Fruit fly (Drosophila melanogaster) whole organism, adult: ENCODE results near the gene Shawn.

ENCODE experiments used
- CG11617 ChIP-seq: fragments of 200-800 bp; sonication (Bioruptor generic); optimal IDR thresholded peaks from 2 replicates; lab custom pipeline; 2017; ENCODE audit warnings: mild to moderate bottlenecking, missing biosample characterization, missing genetic modification reagents, missing genetic modification characterization
- CG12768 ChIP-seq: fragments of 200-800 bp; sonication (Bioruptor generic); optimal IDR thresholded peaks from 2 replicates; lab custom pipeline; 2017; ENCODE audit warnings: missing biosample characterization, missing genetic modification characterization, mild to moderate bottlenecking, moderate library complexity, missing genetic modification reagents
- CG14711 ChIP-seq: fragments of 200-800 bp; sonication (Bioruptor generic); optimal IDR thresholded peaks from 2 replicates; lab custom pipeline; 2018; ENCODE audit warnings: missing biosample characterization, mild to moderate bottlenecking, missing genetic modification characterization, moderate library complexity
- CG1620 ChIP-seq: fragments of 200-800 bp; sonication (Bioruptor generic); optimal IDR thresholded peaks from 2 replicates; lab custom pipeline; 2016; ENCODE audit warnings: missing biosample characterization, missing genetic modification characterization
- CG33017 ChIP-seq: fragments of 200-800 bp; sonication (Bioruptor generic); optimal IDR thresholded peaks from 2 replicates; lab custom pipeline; 2018; ENCODE audit warnings: missing biosample characterization, mild to moderate bottlenecking, missing genetic modification characterization, moderate library complexity
- CG5204 ChIP-seq: fragments of 200-800 bp; sonication (Bioruptor generic); optimal IDR thresholded peaks from 2 replicates; lab custom pipeline; 2016; ENCODE audit warnings: missing biosample characterization, missing genetic modification characterization
- Clk ChIP-seq: fragments of 200-800 bp; sonication (Bioruptor generic); optimal IDR thresholded peaks from 2 replicates; lab custom pipeline; 2017; ENCODE audit warnings: missing biosample characterization, missing genetic modification characterization
- Mnt ChIP-seq: fragments of 200-800 bp; sonication (Bioruptor generic); optimal IDR thresholded peaks from 2 replicates; lab custom pipeline; 2016; ENCODE audit warnings: missing biosample characterization, mild to moderate bottlenecking, missing genetic modification characterization
- bab1 ChIP-seq: fragments of 200-800 bp; sonication (Bioruptor generic); optimal IDR thresholded peaks from 3 replicates; lab custom pipeline; 2019; ENCODE audit warnings: missing biosample characterization, mild to moderate bottlenecking, missing genetic modification characterization, moderate library complexity
- cic ChIP-seq: fragments of 200-800 bp; sonication (Bioruptor generic); optimal IDR thresholded peaks from 2 replicates; lab custom pipeline; 2017; ENCODE audit warnings: missing biosample characterization, mild to moderate bottlenecking, missing genetic modification characterization, moderate library complexity
- pad ChIP-seq: fragments of 200-800 bp; sonication (Bioruptor generic); optimal IDR thresholded peaks from 3 replicates; lab custom pipeline; 2017; ENCODE audit warnings: missing biosample characterization, missing genetic modification characterization, mild to moderate bottlenecking, moderate library complexity, missing genetic modification reagents
- tj ChIP-seq: fragments of 200-800 bp; sonication (Bioruptor generic); optimal IDR thresholded peaks from 3 replicates; lab custom pipeline; 2017; ENCODE audit warnings: missing biosample characterization, mild to moderate bottlenecking, missing genetic modification characterization, moderate library complexity

dm6 chrX:19595862-19596261 is 15.5 kb upstream of the Shawn start:
- TF ChIP-seq CG12768 (GFP tag; lab: Kevin White, UChicago) (no peak), pad (GFP tag; lab: Kevin White, UChicago) (no peak), CG5204 (GFP tag; lab: Kevin White, UChicago) (no peak), CG11617 (GFP tag; lab: Kevin White, UChicago) (no peak), Clk (no peak), bab1 (GFP tag; lab: Kevin White, UChicago) (no peak), CG1620 (GFP tag; lab: Kevin White, UChicago) (no peak), tj (GFP tag; lab: Kevin White, UChicago) (no peak), CG14711 (tag; lab: Kevin White, UChicago) (no peak), cic (GFP tag; lab: Kevin White, UChicago) (no peak), Mnt (no peak), CG33017 (no peak)
